Fruit fly (Drosophila melanogaster) whole organism, pupa: ENCODE measurements around the gene CG10185.

Source experiments
- CG10348 ChIP-seq: fragments of 200-800 bp; sonication (Bioruptor generic); IDR thresholded peaks from 2 replicates; pipeline ENCODE4 v1.3.6; 2022; ENCODE audit warnings: missing biosample characterization, missing genetic modification characterization
- CG13204 ChIP-seq: fragments of 200-800 bp; sonication (Bioruptor generic); optimal IDR thresholded peaks from 2 replicates; lab custom pipeline; 2018; ENCODE audit warnings: missing biosample characterization, mild to moderate bottlenecking, missing genetic modification characterization, moderate library complexity
- CG14655 ChIP-seq: fragments of 200-800 bp; sonication (Bioruptor generic); optimal IDR thresholded peaks from 3 replicates; lab custom pipeline; 2017; ENCODE audit warnings: mild to moderate bottlenecking, missing biosample characterization, missing genetic modification reagents, missing genetic modification characterization
- CG15710 ChIP-seq: fragments of 200-800 bp; sonication (Bioruptor generic); optimal IDR thresholded peaks from 2 replicates; lab custom pipeline; 2018; ENCODE audit warnings: missing biosample characterization, mild to moderate bottlenecking, missing genetic modification characterization, moderate library complexity
- CG17806 ChIP-seq: fragments of 200-800 bp; sonication (Bioruptor generic); optimal IDR thresholded peaks from 2 replicates; lab custom pipeline; 2018; ENCODE audit warnings: missing biosample characterization, mild to moderate bottlenecking, missing genetic modification characterization, moderate library complexity
- CG32121 ChIP-seq: fragments of 200-800 bp; sonication (Bioruptor generic); IDR thresholded peaks from 2 replicates; pipeline ENCODE4 v1.3.6; 2022; ENCODE audit warnings: missing biosample characterization, missing genetic modification characterization
- D1 ChIP-seq: fragments of 200-800 bp; sonication (Bioruptor generic); optimal IDR thresholded peaks from 2 replicates; lab custom pipeline; 2018; ENCODE audit warnings: missing biosample characterization, mild to moderate bottlenecking, missing genetic modification characterization, moderate library complexity
- Pif1A ChIP-seq: fragments of 200-800 bp; sonication (Bioruptor generic); optimal IDR thresholded peaks from 3 replicates; lab custom pipeline; 2016; ENCODE audit warnings: missing biosample characterization, missing genetic modification characterization
- rn ChIP-seq: fragments of 200-800 bp; sonication (Bioruptor generic); IDR thresholded peaks from 2 replicates; pipeline ENCODE4 v1.3.6; 2022; ENCODE audit warnings: missing biosample characterization, missing genetic modification characterization

DNA sequence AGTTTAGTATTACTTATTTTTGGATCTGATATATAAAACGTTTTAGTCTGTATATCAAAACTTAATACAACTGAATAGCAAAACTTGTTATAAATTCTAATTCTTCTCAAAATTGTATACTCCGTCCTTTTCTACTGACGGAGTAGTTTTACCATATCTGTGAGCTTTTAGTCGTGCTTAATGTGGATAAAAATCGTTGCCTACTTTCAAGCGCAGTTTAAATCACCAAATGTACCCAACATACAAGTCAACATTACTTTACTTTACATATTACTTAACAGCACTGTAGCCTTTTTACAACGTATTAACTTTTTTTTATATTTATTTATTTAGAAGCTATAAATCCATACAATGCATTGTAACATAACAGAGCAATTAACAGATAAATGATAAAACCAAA lies 26.5 kb downstream of the CG10185 start:
- TF ChIP-seq CG17806 (no peak), CG15710 (no peak), rn (no peak), CG10348 (no peak), CG32121 (GFP tag; lab: Robert Waterston, UW) (no peak), CG14655 (no peak), D1 (tag; lab: Kevin White, UChicago) (peak; percentile 38), Pif1A (GFP tag; lab: Kevin White, UChicago) (no peak), CG13204 (GFP tag; lab: Kevin White, UChicago) (no peak)
